Fruit fly (Drosophila melanogaster): ENCODE results near the gene CG9114.
A peak's percentile ranks its signal among the peaks of the same experiment; 100 is the strongest.

Gene CG9114

dm6 chrX:15305975-15306909 lies 26.7 kb downstream of the CG9114 start (continued):
- TF ChIP-seq Met (GFP tag; optimal IDR thresholded peaks at IDR 0.05) (peak; percentile 28), CG34406 (GFP tag; optimal IDR thresholded peaks at IDR 0.05) (no peak), CG10631 (GFP tag; optimal IDR thresholded peaks at IDR 0.05) (no peak), dac (GFP tag; optimal IDR thresholded peaks at IDR 0.05) (no peak), Eip75B (GFP tag; optimal IDR thresholded peaks at IDR 0.05) (no peak), Gug (GFP tag; IDR thresholded peaks at IDR 0.05) (no peak)

- peak; percentile 25 for TF ChIP-seq Hr39 (GFP tag; optimal IDR thresholded peaks at IDR 0.05)
- TF ChIP-seq pdm3 (GFP tag; optimal IDR thresholded peaks at IDR 0.05), result peak; percentile 17
- TF ChIP-seq Eip78C (GFP tag), result peak; percentile 67
- TF ChIP-seq CG10631 (GFP tag; optimal IDR thresholded peaks at IDR 0.05), result peak; percentile 10
- TF ChIP-seq CG11902 (GFP tag; optimal IDR thresholded peaks at IDR 0.05), result peak; percentile 1
- no peak for TF ChIP-seq ss (GFP tag; optimal IDR thresholded peaks at IDR 0.05)
- TF ChIP-seq OdsH (GFP tag; optimal IDR thresholded peaks at IDR 0.05), result peak; percentile 3
- peak; percentile 2 for TF ChIP-seq topi (GFP tag; optimal IDR thresholded peaks at IDR 0.05)
- TF ChIP-seq CG32006 (GFP tag; optimal IDR thresholded peaks at IDR 0.05), result peak; percentile 17
- no peak for TF ChIP-seq dsx (GFP tag; optimal IDR thresholded peaks at IDR 0.05; ENCODE audit: poor library complexity, severe bottlenecking)
- peak; percentile 28 for TF ChIP-seq esn (GFP tag; optimal IDR thresholded peaks at IDR 0.05)
- no peak for TF ChIP-seq net (GFP tag; optimal IDR thresholded peaks at IDR 0.05)
- no peak for TF ChIP-seq spab (GFP tag; optimal IDR thresholded peaks at IDR 0.05)
- TF ChIP-seq lz (GFP tag; optimal IDR thresholded peaks at IDR 0.05), result peak; percentile 29
- TF ChIP-seq CG31627 (GFP tag; optimal IDR thresholded peaks at IDR 0.05), result peak; percentile 31
- TF ChIP-seq cyc (GFP tag; optimal IDR thresholded peaks at IDR 0.05), result peak; percentile 7
Observed at dm6 chrX:15304211-15304610, 28.7 kb downstream of the CG9114 start.

dm6 chrX:15303176-15304115 lies 29.5 kb downstream of the CG9114 start:
- TF ChIP-seq CG31627 (GFP tag; optimal IDR thresholded peaks at IDR 0.05), result no peak
- TF ChIP-seq Ets21C (GFP tag; optimal IDR thresholded peaks at IDR 0.05), result no peak
- peak; percentile 18 for TF ChIP-seq Eip78C (GFP tag)
- TF ChIP-seq Blimp-1 (GFP tag; optimal IDR thresholded peaks at IDR 0.05), result peak; percentile 13
- TF ChIP-seq CG6854 (GFP tag; optimal IDR thresholded peaks at IDR 0.05), result peak; percentile 15
- TF ChIP-seq fkh (GFP tag; optimal IDR thresholded peaks at IDR 0.05), result peak; percentile 75
- TF ChIP-seq svp (GFP tag), result peak; percentile 77
- 0 out of 3 replicates have a peak, but pooled peaks have one; percentile 26 for TF ChIP-seq eg (GFP tag; IDR thresholded peaks at IDR 0.05)
- TF ChIP-seq Eip93F (GFP tag; optimal IDR thresholded peaks at IDR 0.05), result peak; percentile 49
- TF ChIP-seq Sox102F (GFP tag; optimal IDR thresholded peaks at IDR 0.05), result peak; percentile 15
- TF ChIP-seq vri (GFP tag; optimal IDR thresholded peaks at IDR 0.05), result peak; percentile 84
- no peak for TF ChIP-seq CG8632 (GFP tag; optimal IDR thresholded peaks at IDR 0.05)

dm6 chrX:15301175-15301574 lies 31.8 kb downstream of the CG9114 start:
- TF ChIP-seq dsx (GFP tag; optimal IDR thresholded peaks at IDR 0.05; ENCODE audit: poor library complexity, severe bottlenecking) (no peak), svp (GFP tag) (peak; percentile 58), vri (GFP tag; optimal IDR thresholded peaks at IDR 0.05) (peak; percentile 17)

Measured in whole organism, prepupa.